Worm (Caenorhabditis elegans) whole organism, mixed stage, embryonic: ENCODE measurements around the gene M60.4.

ENCODE experiments used
- M03D4.4 ChIP-seq: sonication (generic microtip); optimal IDR thresholded peaks from 2 replicates; lab custom pipeline; 2017; ENCODE audit warnings: mild to moderate bottlenecking, missing genetic modification characterization, missing compliant biosample characterization
- bed-3 ChIP-seq: fragments of 200-800 bp; sonication (Bioruptor generic); optimal IDR thresholded peaks from 3 replicates; lab custom pipeline; 2018; ENCODE audit warnings: mild to moderate bottlenecking, missing genetic modification characterization, moderate library complexity, missing compliant biosample characterization
- blmp-1 ChIP-seq: fragments of 150-350 bp; optimal IDR thresholded peaks from 2 replicates; lab custom pipeline; 2014; ENCODE audit warnings: missing biosample characterization, missing genetic modification characterization
- ceh-39 ChIP-seq: fragments of 150-350 bp; optimal IDR thresholded peaks from 2 replicates; lab custom pipeline; 2014; ENCODE audit warnings: missing biosample characterization, missing genetic modification characterization
- ceh-43 ChIP-seq: fragments of 200-800 bp; sonication (Bioruptor generic); optimal IDR thresholded peaks from 2 replicates; lab custom pipeline; 2018; ENCODE audit warnings: mild to moderate bottlenecking, missing genetic modification characterization, moderate library complexity, missing compliant biosample characterization
- ceh-83 ChIP-seq: fragments of 200-800 bp; sonication (Bioruptor generic); optimal IDR thresholded peaks from 2 replicates; lab custom pipeline; 2018; ENCODE audit warnings: mild to moderate bottlenecking, missing genetic modification characterization, missing compliant biosample characterization
- ces-1 ChIP-seq: fragments of 150-350 bp; optimal IDR thresholded peaks from 2 replicates; lab custom pipeline; 2014; ENCODE audit warnings: missing biosample characterization, missing genetic modification reagents, missing genetic modification characterization
- cnd-1 ChIP-seq: fragments of 200-800 bp; sonication (Bioruptor generic); optimal IDR thresholded peaks from 2 replicates; lab custom pipeline; 2018; ENCODE audit warnings: mild to moderate bottlenecking, missing genetic modification characterization, missing compliant biosample characterization
- drap-1 ChIP-seq: fragments of 200-800 bp; sonication (Bioruptor generic); optimal IDR thresholded peaks from 3 replicates; lab custom pipeline; 2018; ENCODE audit warnings: mild to moderate bottlenecking, missing genetic modification characterization, missing compliant biosample characterization
- elt-1 ChIP-seq: sonication (generic microtip); optimal IDR thresholded peaks from 2 replicates; lab custom pipeline; 2017; ENCODE audit warnings: missing genetic modification characterization, mild to moderate bottlenecking, missing compliant biosample characterization, antibody characterized with exemption, moderate library complexity, borderline replicate concordance; ENCODE audit not compliant: insufficient read depth
- elt-3 ChIP-seq: fragments of 150-350 bp; optimal IDR thresholded peaks from 2 replicates; lab custom pipeline; 2014; ENCODE audit warnings: missing biosample characterization, missing genetic modification characterization
- flh-1 ChIP-seq: fragments of 200-800 bp; sonication (Bioruptor generic); optimal IDR thresholded peaks from 2 replicates; lab custom pipeline; 2018; ENCODE audit warnings: mild to moderate bottlenecking, missing genetic modification characterization, moderate library complexity, missing compliant biosample characterization
- ham-2 ChIP-seq: fragments of 200-800 bp; sonication (Bioruptor generic); optimal IDR thresholded peaks from 2 replicates; lab custom pipeline; 2018; ENCODE audit warnings: mild to moderate bottlenecking, missing genetic modification characterization, missing compliant biosample characterization
- hlh-1 ChIP-seq: fragments of 150-350 bp; optimal IDR thresholded peaks from 2 replicates; lab custom pipeline; 2014; ENCODE audit warnings: missing biosample characterization, missing genetic modification reagents, missing genetic modification characterization
- lin-13 ChIP-seq: fragments of 150-350 bp; optimal IDR thresholded peaks from 2 replicates; lab custom pipeline; 2014; ENCODE audit warnings: missing biosample characterization, missing genetic modification characterization
- lin-32 ChIP-seq: fragments of 200-800 bp; sonication (Bioruptor generic); optimal IDR thresholded peaks from 2 replicates; lab custom pipeline; 2018; ENCODE audit warnings: mild to moderate bottlenecking, missing genetic modification characterization, missing compliant biosample characterization
- mep-1 ChIP-seq: fragments of 150-350 bp; optimal IDR thresholded peaks from 2 replicates; lab custom pipeline; 2017; ENCODE audit warnings: missing biosample characterization, missing genetic modification reagents, missing genetic modification characterization, inconsistent platforms
- mls-2 ChIP-seq: sonication (generic microtip); optimal IDR thresholded peaks from 2 replicates; lab custom pipeline; 2016; ENCODE audit warnings: mild to moderate bottlenecking, missing genetic modification characterization, moderate library complexity, missing compliant biosample characterization
- nhr-12 ChIP-seq: fragments of 150-350 bp; optimal IDR thresholded peaks from 2 replicates; lab custom pipeline; 2014; ENCODE audit warnings: missing biosample characterization, missing genetic modification characterization
- nhr-2 ChIP-seq: fragments of 150-350 bp; optimal IDR thresholded peaks from 2 replicates; lab custom pipeline; 2014; ENCODE audit warnings: missing biosample characterization, missing genetic modification characterization
- nhr-237 ChIP-seq: fragments of 150-350 bp; optimal IDR thresholded peaks from 2 replicates; lab custom pipeline; 2014; ENCODE audit warnings: missing biosample characterization, missing genetic modification characterization
- nhr-28 ChIP-seq: fragments of 150-350 bp; optimal IDR thresholded peaks from 2 replicates; lab custom pipeline; 2014; ENCODE audit warnings: missing biosample characterization, missing genetic modification characterization
- nhr-76 ChIP-seq: sonication (generic microtip); optimal IDR thresholded peaks from 2 replicates; lab custom pipeline; 2017; ENCODE audit warnings: missing biosample characterization, missing genetic modification characterization
- pha-4 ChIP-seq: fragments of 150-350 bp; optimal IDR thresholded peaks from 2 replicates; lab custom pipeline; 2018; ENCODE audit warnings: missing biosample characterization, missing genetic modification reagents, missing genetic modification characterization
- sem-2 ChIP-seq: fragments of 200-800 bp; sonication (Bioruptor generic); optimal IDR thresholded peaks from 2 replicates; lab custom pipeline; 2018; ENCODE audit warnings: mild to moderate bottlenecking, missing genetic modification characterization, missing compliant biosample characterization
- snpc-4 ChIP-seq: fragments of 150-350 bp; optimal IDR thresholded peaks from 2 replicates; lab custom pipeline; 2014; ENCODE audit warnings: missing biosample characterization, missing genetic modification characterization
- sptf-1 ChIP-seq: sonication (generic microtip); optimal IDR thresholded peaks from 2 replicates; lab custom pipeline; 2017; ENCODE audit warnings: mild to moderate bottlenecking, missing genetic modification characterization, moderate library complexity, missing compliant biosample characterization
- tbx-8 ChIP-seq: fragments of 200-800 bp; sonication (Bioruptor generic); optimal IDR thresholded peaks from 2 replicates; lab custom pipeline; 2018; ENCODE audit warnings: mild to moderate bottlenecking, missing genetic modification characterization, moderate library complexity, missing compliant biosample characterization
- unc-39 ChIP-seq: fragments of 150-350 bp; optimal IDR thresholded peaks from 2 replicates; lab custom pipeline; 2014; ENCODE audit warnings: missing biosample characterization, missing genetic modification characterization
- unc-62 ChIP-seq: fragments of 150-350 bp; optimal IDR thresholded peaks from 2 replicates; lab custom pipeline; 2014; ENCODE audit warnings: missing biosample characterization, missing genetic modification reagents, missing genetic modification characterization
- ztf-11 ChIP-seq: fragments of 150-350 bp; optimal IDR thresholded peaks from 2 replicates; lab custom pipeline; 2014; ENCODE audit warnings: missing biosample characterization, missing genetic modification characterization

Gene M60.4

DNA sequence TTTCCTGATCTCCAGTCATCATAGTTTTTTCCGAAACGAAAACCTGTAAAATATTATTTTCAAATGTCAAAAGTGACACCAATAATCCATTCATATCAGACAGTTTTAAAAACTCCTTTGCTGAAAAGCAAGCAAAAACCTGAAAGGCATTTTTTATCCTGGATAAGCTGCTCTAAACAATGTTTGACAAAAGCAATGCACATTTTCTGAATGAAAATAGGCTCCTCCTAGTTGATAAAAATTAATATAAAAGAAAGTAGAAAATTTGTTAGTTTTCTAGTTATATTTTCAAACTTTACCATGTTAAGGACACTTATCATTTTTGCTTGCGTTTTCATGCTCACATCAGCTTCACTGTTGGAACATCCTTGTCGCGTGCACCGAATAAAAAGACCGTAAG lies 16.7 kb downstream of the M60.4 start, which contains the start of gene K02A6.1:
Gene K02A6.1 (plus strand): TSS at position 301 of the 400 bp plus-strand sequence.
- TF ChIP-seq nhr-12, result no peak

DNA sequence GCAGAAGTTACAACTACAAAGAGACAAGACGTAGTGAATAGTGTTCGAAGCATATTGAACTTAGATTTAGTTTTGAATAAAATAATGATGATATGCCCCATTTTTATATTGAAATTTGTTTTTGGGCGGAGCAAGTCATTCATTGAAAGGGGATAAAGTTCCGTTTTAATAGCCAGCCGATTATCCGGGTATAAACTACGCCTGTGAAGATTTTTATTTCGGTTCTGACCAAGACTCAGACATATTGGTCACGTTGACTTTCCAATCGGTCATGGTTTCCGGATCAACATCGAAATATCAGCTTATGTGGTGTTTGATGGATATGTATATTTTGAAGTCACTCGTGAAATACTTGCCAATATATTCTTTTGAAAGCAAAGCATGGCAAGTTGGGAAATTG lies 17.5 kb downstream of the M60.4 start, which contains the start of gene K02A6.4:
Gene K02A6.4 (minus strand): TSS at position 101 of the 400 bp plus-strand sequence.
- TF ChIP-seq bed-3, result no peak
- no peak for TF ChIP-seq hlh-1
- no peak for TF ChIP-seq nhr-12
- TF ChIP-seq unc-39 (tag; lab: Kevin White, UChicago), result no peak
- no peak for TF ChIP-seq ceh-83 (GFP tag; lab: Kevin White, UChicago)
- no peak for TF ChIP-seq ces-1 (GFP tag; lab: Kevin White, UChicago)
- no peak for TF ChIP-seq sptf-1 (tag; lab: Kevin White, UChicago)
- no peak for TF ChIP-seq cnd-1 (tag; lab: Kevin White, UChicago)
- TF ChIP-seq drap-1 (GFP tag; lab: Kevin White, UChicago), result no peak
- no peak for TF ChIP-seq lin-32 (GFP tag; lab: Kevin White, UChicago)
- TF ChIP-seq tbx-8 (GFP tag; lab: Kevin White, UChicago), result no peak
- no peak for TF ChIP-seq elt-3
- no peak for TF ChIP-seq ceh-43 (GFP tag; lab: Kevin White, UChicago)
- no peak for TF ChIP-seq mep-1 (tag; lab: Kevin White, UChicago)
- TF ChIP-seq mls-2 (tag; lab: Kevin White, UChicago), result no peak
- no peak for TF ChIP-seq nhr-28 (tag; lab: Kevin White, UChicago)
- no peak for TF ChIP-seq lin-13 (tag; lab: Kevin White, UChicago)
- TF ChIP-seq nhr-2 (tag; lab: Kevin White, UChicago), result no peak
- TF ChIP-seq pha-4 (tag; lab: Kevin White, UChicago), result no peak
- no peak for TF ChIP-seq ceh-39 (tag; lab: Kevin White, UChicago)

DNA sequence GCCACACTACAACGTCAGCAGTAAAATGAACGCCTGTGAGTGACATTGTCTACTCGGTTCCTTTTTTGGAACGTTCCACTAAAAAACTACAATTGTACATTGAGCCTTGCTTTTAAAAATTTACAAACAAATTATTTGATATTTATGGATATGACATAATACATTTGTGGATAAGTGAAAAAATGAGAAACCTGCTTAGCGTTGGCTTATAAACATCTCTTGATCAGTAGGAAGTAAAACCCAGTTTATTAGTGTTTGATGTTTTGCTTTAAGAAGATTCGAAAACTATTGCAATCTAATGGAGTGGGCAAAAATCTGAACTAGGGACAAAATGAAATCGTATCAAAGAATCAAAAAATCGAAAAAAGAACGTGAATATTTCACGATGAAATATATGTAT lies 19.2 kb downstream of the M60.4 start:
- TF ChIP-seq mls-2 (tag; lab: Kevin White, UChicago) (no peak), ceh-43 (GFP tag; lab: Kevin White, UChicago) (no peak), nhr-237 (tag; lab: Kevin White, UChicago) (no peak), nhr-76 (tag; lab: Kevin White, UChicago) (no peak), unc-39 (tag; lab: Kevin White, UChicago) (no peak), snpc-4 (tag; lab: Kevin White, UChicago) (no peak), hlh-1 (no peak), sptf-1 (tag; lab: Kevin White, UChicago) (no peak), drap-1 (GFP tag; lab: Kevin White, UChicago) (no peak), nhr-2 (tag; lab: Kevin White, UChicago) (no peak), sem-2 (no peak)

DNA sequence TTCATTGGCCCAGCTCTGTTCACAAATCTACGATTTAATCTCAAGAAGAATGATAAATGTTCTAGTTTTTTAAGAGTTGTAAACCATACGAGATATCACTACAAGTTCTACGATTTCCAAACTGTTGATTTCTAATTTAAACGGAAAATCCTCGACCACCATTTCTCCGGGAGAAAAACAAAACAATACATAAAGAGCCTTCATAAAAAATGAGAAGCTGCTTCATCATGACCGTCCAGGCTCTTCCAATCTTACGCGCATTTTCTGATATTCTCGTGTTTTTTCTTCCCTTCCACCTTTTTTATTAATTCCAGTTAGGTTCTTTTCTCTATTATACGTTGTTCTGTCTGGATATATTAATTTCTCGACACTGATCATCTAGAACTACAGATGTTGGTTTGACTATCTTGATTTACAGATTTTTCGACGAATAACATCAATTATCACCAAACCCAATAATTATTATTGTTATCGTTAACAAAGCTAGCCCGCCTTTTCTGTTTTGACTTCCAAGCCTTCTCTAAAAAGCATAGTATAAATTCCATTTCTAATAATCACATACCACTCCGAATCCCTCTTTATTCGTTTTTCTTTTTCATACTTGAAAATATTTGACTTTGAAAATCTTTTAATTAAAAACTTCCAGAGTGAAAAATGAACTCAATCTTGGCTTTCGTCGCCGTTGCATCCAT lies 21.5 kb downstream of the M60.4 start, which contains the start of gene C47D2.1:
Gene C47D2.1 (plus strand): TSS at position 642 of the 692 bp plus-strand sequence.
- no peak for TF ChIP-seq ces-1 (GFP tag; lab: Kevin White, UChicago)
- no peak for TF ChIP-seq nhr-237 (tag; lab: Kevin White, UChicago)
- no peak for TF ChIP-seq lin-13 (tag; lab: Kevin White, UChicago)
- no peak for TF ChIP-seq ceh-83 (GFP tag; lab: Kevin White, UChicago)
- TF ChIP-seq sem-2, result no peak
- TF ChIP-seq ceh-43 (GFP tag; lab: Kevin White, UChicago), result no peak
- TF ChIP-seq elt-1 (tag; lab: Kevin White, UChicago), result no peak
- no peak for TF ChIP-seq cnd-1 (tag; lab: Kevin White, UChicago)
- no peak for TF ChIP-seq ztf-11 (tag; lab: Kevin White, UChicago)
- no peak for TF ChIP-seq M03D4.4 (tag; lab: Kevin White, UChicago)
- no peak for TF ChIP-seq lin-32 (GFP tag; lab: Kevin White, UChicago)
- TF ChIP-seq ceh-39 (tag; lab: Kevin White, UChicago), result no peak
- no peak for TF ChIP-seq mep-1 (tag; lab: Kevin White, UChicago)
- TF ChIP-seq flh-1, result no peak
- no peak for TF ChIP-seq blmp-1 (tag; lab: Kevin White, UChicago)

- TF ChIP-seq ceh-43 (GFP tag; lab: Kevin White, UChicago) (no peak), mep-1 (tag; lab: Kevin White, UChicago) (no peak), M03D4.4 (tag; lab: Kevin White, UChicago) (no peak), lin-32 (GFP tag; lab: Kevin White, UChicago) (no peak), snpc-4 (tag; lab: Kevin White, UChicago) (no peak), ham-2 (no peak), pha-4 (tag; lab: Kevin White, UChicago) (no peak), unc-62 (no peak), nhr-12 (no peak)
Observed at ce11 chrX:8210999-8211398, 25.1 kb downstream of the M60.4 start, which contains the start of gene cdd-1. Gene cdd-1 (minus strand): TSS chrX:8211149.
